Fruit fly (Drosophila melanogaster) whole organism, wandering third instar larva: ENCODE data around the gene Stt3A.

ENCODE experiments used
- GATAd ChIP-seq: sonication (Bioruptor generic); optimal IDR thresholded peaks from 2 replicates; lab custom pipeline; 2016; ENCODE audit warnings: missing biosample characterization, missing genetic modification characterization
- Hnf4 ChIP-seq: fragments of 200-800 bp; sonication (Bioruptor generic); optimal IDR thresholded peaks from 2 replicates; lab custom pipeline; 2016; ENCODE audit warnings: missing biosample characterization, mild to moderate bottlenecking, missing genetic modification characterization
- Hr78 ChIP-seq: fragments of >200 bp; optimal IDR thresholded peaks from 2 replicates; lab custom pipeline; 2017; ENCODE audit warnings: missing biosample characterization, missing genetic modification characterization
- Jra ChIP-seq: sonication (Bioruptor generic); optimal IDR thresholded peaks from 2 replicates; lab custom pipeline; 2016; ENCODE audit warnings: missing biosample characterization, missing genetic modification characterization
- br ChIP-seq: fragments of 200-800 bp; sonication (Bioruptor generic); optimal IDR thresholded peaks from 2 replicates; lab custom pipeline; 2016; ENCODE audit warnings: missing biosample characterization, missing genetic modification characterization
- fru ChIP-seq: fragments of 200-800 bp; sonication (Bioruptor generic); optimal IDR thresholded peaks from 3 replicates; lab custom pipeline; 2016; ENCODE audit warnings: missing biosample characterization, mild to moderate bottlenecking, missing genetic modification characterization
- lola ChIP-seq: fragments of >200 bp; optimal IDR thresholded peaks from 2 replicates; lab custom pipeline; 2017; ENCODE audit warnings: missing biosample characterization, missing genetic modification characterization
- usp ChIP-seq: fragments of >200 bp; optimal IDR thresholded peaks from 2 replicates; lab custom pipeline; 2017; ENCODE audit warnings: missing biosample characterization, missing genetic modification characterization
- woc ChIP-seq: sonication (Bioruptor generic); optimal IDR thresholded peaks from 2 replicates; lab custom pipeline; 2016; ENCODE audit warnings: missing biosample characterization, mild to moderate bottlenecking, missing genetic modification characterization

DNA sequence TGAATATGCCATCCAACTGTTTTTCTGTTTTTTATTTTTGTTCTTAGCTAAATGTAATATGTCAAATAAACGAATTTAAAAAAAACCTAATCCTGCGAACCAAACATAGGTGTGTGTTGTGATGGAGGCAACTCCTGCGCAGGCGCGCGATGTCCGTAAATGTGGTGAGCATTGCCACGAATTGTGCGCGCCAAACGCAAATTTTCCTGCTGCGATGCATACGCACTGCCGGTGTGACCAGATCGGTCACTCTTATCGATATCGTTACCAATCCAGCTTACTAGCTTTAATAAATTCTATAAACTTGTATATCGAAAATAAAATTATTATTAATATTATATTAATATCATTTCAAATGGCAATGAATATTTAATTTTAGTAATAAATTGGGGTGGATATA, 19.1 kb downstream of the Stt3A start:
- no peak for TF ChIP-seq GATAd (GFP tag; lab: Kevin White, UChicago)
- TF ChIP-seq lola (GFP tag; lab: Kevin White, UChicago), result no peak
- TF ChIP-seq Hnf4 (GFP tag; lab: Kevin White, UChicago), result no peak
- no peak for TF ChIP-seq fru (GFP tag; lab: Kevin White, UChicago)
- no peak for TF ChIP-seq br (GFP tag; lab: Kevin White, UChicago)
- no peak for TF ChIP-seq Jra (GFP tag; lab: Kevin White, UChicago)
- TF ChIP-seq usp (GFP tag; lab: Kevin White, UChicago), result no peak
- TF ChIP-seq woc (GFP tag; lab: Kevin White, UChicago), result no peak
- no peak for TF ChIP-seq Hr78
